2 worm cellular contexts compared by ENCODE assay signal in genomic region chrIII:11463726-11464125, ce11.
TF ChIP-seq lines count a peak whose summit lies in the region.

No protein-coding gene starts in this region.

TF ChIP-seq in whole organism, L2 larva, 48 proteins besides CTCF, POLR2A, EP300 and RAD21 (continued from another document):
- TF ChIP-seq ceh-16 (tag; optimal IDR thresholded peaks at IDR 0.05; lab: Kevin White, UChicago) (peak; percentile 43), lin-13 (GFP tag; optimal IDR thresholded peaks at IDR 0.05; lab: Kevin White, UChicago) (peak; percentile 95), skn-1 (tag; optimal IDR thresholded peaks at IDR 0.05; lab: Kevin White, UChicago) (no peak), lin-39 (tag; optimal IDR thresholded peaks at IDR 0.05; lab: Kevin White, UChicago) (no peak), elt-3 (tag; optimal IDR thresholded peaks at IDR 0.05; lab: Kevin White, UChicago) (no peak), lsy-2 (tag; optimal IDR thresholded peaks at IDR 0.05; lab: Kevin White, UChicago) (peak in 1 of 2 experiments; percentile 17), ama-1 (optimal IDR thresholded peaks at IDR 0.05; lab: Kevin White, UChicago) (no peak), peb-1 (tag; optimal IDR thresholded peaks at IDR 0.05; lab: Kevin White, UChicago) (no peak), blmp-1 (tag; optimal IDR thresholded peaks at IDR 0.05; lab: Kevin White, UChicago; ENCODE audit: insufficient read depth) (no peak), Y55F3AM.14 (GFP tag; optimal IDR thresholded peaks at IDR 0.05; lab: Kevin White, UChicago) (no peak), R02D3.7 (tag; optimal IDR thresholded peaks at IDR 0.05; lab: Kevin White, UChicago) (no peak), mab-5 (tag; optimal IDR thresholded peaks at IDR 0.05; lab: Kevin White, UChicago) (no peak), fos-1 (tag; optimal IDR thresholded peaks at IDR 0.05; lab: Kevin White, UChicago) (peak; percentile 60), nhr-21 (tag; optimal IDR thresholded peaks at IDR 0.05; lab: Kevin White, UChicago) (peak; percentile 29), gmeb-1 (tag; optimal IDR thresholded peaks at IDR 0.05; lab: Kevin White, UChicago) (no peak), nhr-11 (tag; optimal IDR thresholded peaks at IDR 0.05; lab: Kevin White, UChicago) (no peak), F13H6.1 (tag; optimal IDR thresholded peaks at IDR 0.05; lab: Kevin White, UChicago) (peak; percentile 17), nhr-23 (tag; optimal IDR thresholded peaks at IDR 0.05; lab: Kevin White, UChicago) (no peak), zag-1 (tag; optimal IDR thresholded peaks at IDR 0.05; lab: Kevin White, UChicago) (no peak), unc-55 (GFP tag; optimal IDR thresholded peaks at IDR 0.05; lab: Kevin White, UChicago) (no peak), sma-3 (GFP tag; optimal IDR thresholded peaks at IDR 0.05; lab: Kevin White, UChicago) (peak; percentile 70), nhr-12 (tag; optimal IDR thresholded peaks at IDR 0.05; lab: Kevin White, UChicago) (no peak), elt-1 (tag; optimal IDR thresholded peaks at IDR 0.05; lab: Kevin White, UChicago) (no peak), unc-39 (tag; optimal IDR thresholded peaks at IDR 0.05; lab: Kevin White, UChicago) (no peak)

TF ChIP-seq in whole organism, L4 larva, 104 proteins besides CTCF, POLR2A, EP300 and RAD21 (continued from another document):
- TF ChIP-seq nhr-237 (tag; optimal IDR thresholded peaks at IDR 0.05; lab: Kevin White, UChicago): no peak
- TF ChIP-seq lin-29 (GFP tag; IDR thresholded peaks at IDR 0.05; lab: Robert Waterston, UW): no peak
- no peak for TF ChIP-seq F44E2.7 (GFP tag; IDR thresholded peaks at IDR 0.05; lab: Robert Waterston, UW)
- TF ChIP-seq daf-12 (tag; optimal IDR thresholded peaks at IDR 0.05; lab: Kevin White, UChicago): no peak
- peak in 1 of 2 experiments; percentile 25 for TF ChIP-seq hif-1 (tag; optimal IDR thresholded peaks at IDR 0.05; lab: Kevin White, UChicago)
- TF ChIP-seq rbr-2 (tag; optimal IDR thresholded peaks at IDR 0.05; lab: Kevin White, UChicago): peak; percentile 20
- no peak for TF ChIP-seq attf-4 (tag; optimal IDR thresholded peaks at IDR 0.05; lab: Kevin White, UChicago)
- TF ChIP-seq Y75B8A.6 (GFP tag; IDR thresholded peaks at IDR 0.05; lab: Robert Waterston, UW): 0 out of 2 replicates have a peak, but pooled peaks have one; percentile 5
- TF ChIP-seq mdl-1 (tag; optimal IDR thresholded peaks at IDR 0.05; lab: Kevin White, UChicago): peak in 1 of 2 experiments; percentile 41
- peak; percentile 78; the same call in 1 of the 2 replicates for TF ChIP-seq zfp-3 (GFP tag; conservative IDR thresholded peaks at IDR 0.05; lab: Robert Waterston, UW)
- no peak for TF ChIP-seq F37D6.2 (tag; optimal IDR thresholded peaks at IDR 0.05; lab: Kevin White, UChicago)
- TF ChIP-seq spr-3 (GFP tag; optimal IDR thresholded peaks at IDR 0.05; lab: Kevin White, UChicago): peak; percentile 31
- TF ChIP-seq T26A8.4 (GFP tag; IDR thresholded peaks at IDR 0.05; lab: Robert Waterston, UW): peak; percentile 65
- no peak for TF ChIP-seq unc-130 (GFP tag; optimal IDR thresholded peaks at IDR 0.05; lab: Kevin White, UChicago)
- peak; percentile 75 for TF ChIP-seq hlh-30 (tag; optimal IDR thresholded peaks at IDR 0.05; lab: Kevin White, UChicago; ENCODE audit: insufficient read depth)
- peak; percentile 5 to 50 for TF ChIP-seq lsy-2 (tag; optimal IDR thresholded peaks at IDR 0.05; lab: Kevin White, UChicago)
- peak; percentile 91 for TF ChIP-seq set-16 (GFP tag; IDR thresholded peaks at IDR 0.05; lab: Robert Waterston, UW)
- TF ChIP-seq nhr-102 (tag; optimal IDR thresholded peaks at IDR 0.05; lab: Kevin White, UChicago): peak; percentile 71
- TF ChIP-seq ces-1 (GFP tag; optimal IDR thresholded peaks at IDR 0.05; lab: Kevin White, UChicago): no peak
- no peak for TF ChIP-seq F49E8.2 (tag; optimal IDR thresholded peaks at IDR 0.05; lab: Kevin White, UChicago; ENCODE audit: borderline replicate concordance)
- TF ChIP-seq fkh-10 (GFP tag; optimal IDR thresholded peaks at IDR 0.05; lab: Kevin White, UChicago): no peak
- TF ChIP-seq nhr-28 (tag; optimal IDR thresholded peaks at IDR 0.05; lab: Kevin White, UChicago): peak; percentile 43
- TF ChIP-seq madf-9 (GFP tag; conservative IDR thresholded peaks at IDR 0.05; lab: Robert Waterston, UW): no peak
- no peak for TF ChIP-seq nhr-11 (tag; optimal IDR thresholded peaks at IDR 0.05; lab: Kevin White, UChicago)
- TF ChIP-seq T20F7.1 (GFP tag; optimal IDR thresholded peaks at IDR 0.05; lab: Kevin White, UChicago): no peak
- TF ChIP-seq Y5F2A.4 (GFP tag; optimal IDR thresholded peaks at IDR 0.05; lab: Kevin White, UChicago): no peak
- TF ChIP-seq nhr-10 (tag; optimal IDR thresholded peaks at IDR 0.05; lab: Kevin White, UChicago): peak; percentile 8
- peak; percentile 62 for TF ChIP-seq vab-7 (GFP tag; IDR thresholded peaks at IDR 0.05; lab: Robert Waterston, UW)
- TF ChIP-seq pqm-1 (tag; optimal IDR thresholded peaks at IDR 0.05; lab: Kevin White, UChicago): peak; percentile 32
- no peak for TF ChIP-seq gei-8 (GFP tag; optimal IDR thresholded peaks at IDR 0.05; lab: Kevin White, UChicago)
- no peak for TF ChIP-seq cey-2 (tag; optimal IDR thresholded peaks at IDR 0.05; lab: Kevin White, UChicago; ENCODE audit: borderline replicate concordance, insufficient read depth)
- peak; percentile 68; the same call in 1 of the 2 replicates for TF ChIP-seq hmg-1.1 (GFP tag; IDR thresholded peaks at IDR 0.05; lab: Robert Waterston, UW)
- TF ChIP-seq mes-2 (tag; optimal IDR thresholded peaks at IDR 0.05; lab: Kevin White, UChicago; ENCODE audit: poor library complexity, severe bottlenecking): peak; percentile 53
- no peak for TF ChIP-seq nhr-41 (GFP tag; IDR thresholded peaks at IDR 0.05; lab: Robert Waterston, UW)
- peak; percentile 62 for TF ChIP-seq pha-4 (GFP tag; IDR thresholded peaks at IDR 0.05; lab: Robert Waterston, UW)
- TF ChIP-seq pha-4 (tag; optimal IDR thresholded peaks at IDR 0.05; lab: Kevin White, UChicago): no peak
- no peak for TF ChIP-seq nhr-76 (tag; optimal IDR thresholded peaks at IDR 0.05; lab: Kevin White, UChicago)
- TF ChIP-seq zip-2 (tag; optimal IDR thresholded peaks at IDR 0.05; lab: Kevin White, UChicago): no peak
- no peak for TF ChIP-seq ceh-32 (tag; optimal IDR thresholded peaks at IDR 0.05; lab: Kevin White, UChicago; ENCODE audit: poor library complexity)
- peak; percentile 78 for TF ChIP-seq spr-1 (tag; optimal IDR thresholded peaks at IDR 0.05; lab: Kevin White, UChicago)
- no peak for TF ChIP-seq ztf-7 (tag; optimal IDR thresholded peaks at IDR 0.05; lab: Kevin White, UChicago)
- TF ChIP-seq aha-1 (tag; lab: Kevin White, UChicago): no peak
- no peak for TF ChIP-seq Y105C5A.15 (GFP tag; IDR thresholded peaks at IDR 0.05; lab: Robert Waterston, UW)
- TF ChIP-seq nhr-77 (tag; optimal IDR thresholded peaks at IDR 0.05; lab: Kevin White, UChicago): peak; percentile 65
- no peak for TF ChIP-seq ztf-11 (tag; optimal IDR thresholded peaks at IDR 0.05; lab: Kevin White, UChicago)
- TF ChIP-seq saeg-2 (GFP tag; IDR thresholded peaks at IDR 0.05; lab: Robert Waterston, UW): no peak
- TF ChIP-seq tra-1 (GFP tag; IDR thresholded peaks at IDR 0.05; lab: Robert Waterston, UW): no peak
- no peak for TF ChIP-seq zag-1 (tag; optimal IDR thresholded peaks at IDR 0.05; lab: Kevin White, UChicago)
- no peak for TF ChIP-seq R02D3.7 (tag; optimal IDR thresholded peaks at IDR 0.05; lab: Kevin White, UChicago)
- no peak for TF ChIP-seq zip-11 (GFP tag; IDR thresholded peaks at IDR 0.05; lab: Robert Waterston, UW)
- TF ChIP-seq sdz-12 (GFP tag; optimal IDR thresholded peaks at IDR 0.05; lab: Kevin White, UChicago): no peak
- no peak for TF ChIP-seq ceh-82 (tag; optimal IDR thresholded peaks at IDR 0.05; lab: Kevin White, UChicago)
- TF ChIP-seq daf-8 (GFP tag; IDR thresholded peaks at IDR 0.05; lab: Robert Waterston, UW): no peak
- peak; percentile 60 for TF ChIP-seq lin-38 (GFP tag; IDR thresholded peaks at IDR 0.05; lab: Robert Waterston, UW)
- no peak for TF ChIP-seq ctbp-1 (GFP tag; IDR thresholded peaks at IDR 0.05; lab: Robert Waterston, UW)
- TF ChIP-seq unc-39 (tag; optimal IDR thresholded peaks at IDR 0.05; lab: Kevin White, UChicago): no peak
- peak; percentile 21 for TF ChIP-seq lin-15B (tag; optimal IDR thresholded peaks at IDR 0.05; lab: Kevin White, UChicago)
- TF ChIP-seq snpc-4 (tag; optimal IDR thresholded peaks at IDR 0.05; lab: Kevin White, UChicago): peak; percentile 88
- peak; percentile 77 for TF ChIP-seq dmd-6 (GFP tag; IDR thresholded peaks at IDR 0.05; lab: Robert Waterston, UW)
- no peak for TF ChIP-seq snpc-1.2 (GFP tag; IDR thresholded peaks at IDR 0.05; lab: Robert Waterston, UW)
- TF ChIP-seq lin-39 (tag; optimal IDR thresholded peaks at IDR 0.05; lab: Kevin White, UChicago): no peak
- peak; percentile 50 for TF ChIP-seq nhr-6 (tag; optimal IDR thresholded peaks at IDR 0.05; lab: Kevin White, UChicago)
- no peak for TF ChIP-seq Y48G9A.11 (GFP tag; IDR thresholded peaks at IDR 0.05; lab: Robert Waterston, UW)
- peak; percentile 60; the same call in 1 of the 2 replicates for TF ChIP-seq nhr-42 (GFP tag; IDR thresholded peaks at IDR 0.05; lab: Robert Waterston, UW)
- no peak for TF ChIP-seq daf-16 (GFP tag; optimal IDR thresholded peaks at IDR 0.05; lab: Kevin White, UChicago)
- TF ChIP-seq daf-16 (tag; optimal IDR thresholded peaks at IDR 0.05; lab: Kevin White, UChicago): peak; percentile 39
- no peak for TF ChIP-seq dmd-8 (GFP tag; IDR thresholded peaks at IDR 0.05; lab: Robert Waterston, UW)
- TF ChIP-seq hlh-11 (tag; optimal IDR thresholded peaks at IDR 0.05; lab: Kevin White, UChicago): peak; percentile 87
- no peak for TF ChIP-seq aly-2 (tag; optimal IDR thresholded peaks at IDR 0.05; lab: Kevin White, UChicago)
- TF ChIP-seq ceh-44 (GFP tag; IDR thresholded peaks at IDR 0.05; lab: Robert Waterston, UW): no peak
- peak; percentile 63; the same call in 1 of the 2 replicates for TF ChIP-seq egl-43 (GFP tag; IDR thresholded peaks at IDR 0.05; lab: Robert Waterston, UW)
- no peak for TF ChIP-seq tag-97 (GFP tag; IDR thresholded peaks at IDR 0.05; lab: Robert Waterston, UW)
- no peak for TF ChIP-seq daf-19 (GFP tag; conservative IDR thresholded peaks at IDR 0.05; lab: Robert Waterston, UW)
- TF ChIP-seq ama-1 (optimal IDR thresholded peaks at IDR 0.05; lab: Kevin White, UChicago): peak; percentile 3
- TF ChIP-seq skn-1 (tag; optimal IDR thresholded peaks at IDR 0.05; lab: Kevin White, UChicago): no peak
- TF ChIP-seq mxl-3 (GFP tag; optimal IDR thresholded peaks at IDR 0.05; lab: Kevin White, UChicago): peak; percentile 73
- TF ChIP-seq zfp-2 (tag; optimal IDR thresholded peaks at IDR 0.05; lab: Kevin White, UChicago): no peak
- TF ChIP-seq F10B5.3 (tag; optimal IDR thresholded peaks at IDR 0.05; lab: Kevin White, UChicago): no peak
- TF ChIP-seq ceh-62 (tag; optimal IDR thresholded peaks at IDR 0.05; lab: Kevin White, UChicago): no peak
- TF ChIP-seq unc-62 (GFP tag; optimal IDR thresholded peaks at IDR 0.05 in 1 of 2; lab: Kevin White, UChicago): no peak
- TF ChIP-seq unc-62 (tag; optimal IDR thresholded peaks at IDR 0.05; lab: Kevin White, UChicago): no peak
- peak; percentile 20; the same call in 1 of the 2 replicates for TF ChIP-seq arid-1 (GFP tag; conservative IDR thresholded peaks at IDR 0.05; lab: Robert Waterston, UW)
- peak; percentile 53 for TF ChIP-seq nhr-25 (tag; optimal IDR thresholded peaks at IDR 0.05; lab: Kevin White, UChicago; ENCODE audit: borderline replicate concordance, insufficient read depth)
- no peak for TF ChIP-seq jun-1 (tag; optimal IDR thresholded peaks at IDR 0.05; lab: Kevin White, UChicago)
